Fruit fly (Drosophila melanogaster) whole organism, embryonic: Measurements from ENCODE around the gene CG14442.

Experiments
- Antp ChIP-seq: fragments of 200-800 bp; sonication (Bioruptor generic); optimal IDR thresholded peaks from 3 replicates; lab custom pipeline; 2016; ENCODE audit warnings: missing biosample characterization, missing genetic modification characterization
- Asciz ChIP-seq: fragments of 200-800 bp; sonication (Bioruptor generic); optimal IDR thresholded peaks from 2 replicates; lab custom pipeline; 2017; ENCODE audit warnings: missing biosample characterization, mild to moderate bottlenecking, missing genetic modification characterization, missing genetic modification reagents
- CG1024 ChIP-seq: fragments of 200-800 bp; sonication (Bioruptor generic); IDR thresholded peaks from 2 replicates; pipeline ENCODE4 v1.3.6; 2022; ENCODE audit warnings: missing biosample characterization, missing genetic modification characterization
- CG10274 ChIP-seq: fragments of 200-800 bp; sonication (Bioruptor generic); optimal IDR thresholded peaks from 3 replicates; lab custom pipeline; 2017; ENCODE audit warnings: missing biosample characterization, mild to moderate bottlenecking, missing genetic modification characterization
- CG10366 ChIP-seq: fragments of 200-800 bp; sonication (Bioruptor generic); IDR thresholded peaks from 2 replicates; pipeline ENCODE4 v1.3.6; 2022; ENCODE audit warnings: missing biosample characterization, missing genetic modification characterization
- CG10431 ChIP-seq: fragments of 200-800 bp; sonication (Bioruptor generic); optimal IDR thresholded peaks from 3 replicates; lab custom pipeline; 2018; ENCODE audit warnings: missing biosample characterization, mild to moderate bottlenecking, missing genetic modification characterization
- CG12299 ChIP-seq: fragments of 200-800 bp; sonication (Bioruptor generic); optimal IDR thresholded peaks from 2 replicates; lab custom pipeline; 2018; ENCODE audit warnings: missing biosample characterization, mild to moderate bottlenecking, missing genetic modification characterization
- CG13123 ChIP-seq: fragments of 200-800 bp; sonication (Bioruptor generic); optimal IDR thresholded peaks from 2 replicates; lab custom pipeline; 2016; ENCODE audit warnings: missing biosample characterization, missing genetic modification characterization
- CG14441 ChIP-seq: fragments of 200-800 bp; sonication (Bioruptor generic); IDR thresholded peaks from 2 replicates; pipeline ENCODE4 v1.3.6; 2022; ENCODE audit warnings: missing biosample characterization, missing genetic modification characterization
- CG1602 ChIP-seq: fragments of 200-800 bp; sonication (Bioruptor generic); optimal IDR thresholded peaks from 3 replicates; lab custom pipeline; 2016; ENCODE audit warnings: missing biosample characterization, missing genetic modification characterization
- CG16813 ChIP-seq: fragments of 200-800 bp; sonication (Bioruptor generic); IDR thresholded peaks from 3 replicates; pipeline ENCODE4 v1.3.6; 2022; ENCODE audit warnings: missing biosample characterization, missing genetic modification characterization; ENCODE audit not compliant: partially characterized antibody
- CG17802 ChIP-seq: fragments of 200-800 bp; sonication (Bioruptor generic); optimal IDR thresholded peaks from 2 replicates; lab custom pipeline; 2018; ENCODE audit warnings: missing biosample characterization, mild to moderate bottlenecking, missing genetic modification characterization, moderate library complexity
- CG17829 ChIP-seq: fragments of 200-800 bp; optimal IDR thresholded peaks from 2 replicates; lab custom pipeline; 2019; ENCODE audit warnings: missing biosample characterization, mild to moderate bottlenecking, missing genetic modification characterization, moderate library complexity
- CG18599 ChIP-seq: fragments of 200-800 bp; sonication (Bioruptor generic); optimal IDR thresholded peaks from 3 replicates; lab custom pipeline; 2017; ENCODE audit warnings: missing biosample characterization, missing genetic modification characterization, mild to moderate bottlenecking, moderate library complexity, missing genetic modification reagents
- CG32532 ChIP-seq: fragments of 200-800 bp; sonication (Bioruptor generic); IDR thresholded peaks from 2 replicates; pipeline ENCODE4 v1.3.6; 2022; ENCODE audit warnings: missing biosample characterization, missing genetic modification characterization
- CG34422 ChIP-seq: fragments of 200-800 bp; sonication (Bioruptor generic); IDR thresholded peaks from 3 replicates; pipeline ENCODE4 v1.3.6; 2022; ENCODE audit warnings: missing biosample characterization, missing genetic modification characterization
- CG3726 ChIP-seq: fragments of 200-800 bp; sonication (Bioruptor generic); IDR thresholded peaks from 3 replicates; pipeline ENCODE4, ENCODE4 v1.3.6; 2022; ENCODE audit warnings: missing biosample characterization, missing genetic modification characterization
- CG43689 ChIP-seq: fragments of 200-800 bp; sonication (Bioruptor generic); IDR thresholded peaks from 2 replicates; pipeline ENCODE4 v1.3.6; 2022; ENCODE audit warnings: missing biosample characterization, missing genetic modification characterization
- CG4617 ChIP-seq: fragments of 200-800 bp; sonication (Bioruptor generic); optimal IDR thresholded peaks from 3 replicates; lab custom pipeline; 2016; ENCODE audit warnings: missing biosample characterization, missing genetic modification characterization, borderline replicate concordance
- CG5180 ChIP-seq: fragments of 200-800 bp; sonication (Bioruptor generic); optimal IDR thresholded peaks from 3 replicates; lab custom pipeline; 2017; ENCODE audit warnings: missing biosample characterization, missing genetic modification characterization, mild to moderate bottlenecking, moderate library complexity, missing genetic modification reagents
- CG7357 ChIP-seq: fragments of 200-800 bp; sonication (Bioruptor generic); IDR thresholded peaks from 3 replicates; pipeline ENCODE4 v1.3.6; 2022; ENCODE audit warnings: missing biosample characterization, missing genetic modification characterization
- CG8924 ChIP-seq: fragments of 200-800 bp; optimal IDR thresholded peaks from 3 replicates; lab custom pipeline; 2019; ENCODE audit warnings: missing biosample characterization, mild to moderate bottlenecking, missing genetic modification characterization, moderate library complexity
- CG9727 ChIP-seq: fragments of 200-800 bp; sonication (Bioruptor generic); optimal IDR thresholded peaks from 3 replicates; lab custom pipeline; 2017; ENCODE audit warnings: missing biosample characterization, mild to moderate bottlenecking, missing genetic modification characterization
- CG9797 ChIP-seq: fragments of 200-800 bp; sonication (Bioruptor generic); optimal IDR thresholded peaks from 3 replicates; lab custom pipeline; 2018; ENCODE audit warnings: missing biosample characterization, mild to moderate bottlenecking, missing genetic modification characterization
- Chrac-16 ChIP-seq: fragments of 200-800 bp; sonication (Bioruptor generic); optimal IDR thresholded peaks from 3 replicates; lab custom pipeline; 2016; ENCODE audit warnings: missing biosample characterization, missing genetic modification characterization
- Dip3 ChIP-seq: fragments of 200-800 bp; sonication (Bioruptor generic); optimal IDR thresholded peaks from 3 replicates; lab custom pipeline; 2016; ENCODE audit warnings: missing biosample characterization, missing genetic modification characterization
- Dp ChIP-seq: fragments of 200-800 bp; sonication (Bioruptor generic); optimal IDR thresholded peaks from 2 replicates; lab custom pipeline; 2018; ENCODE audit warnings: missing biosample characterization, mild to moderate bottlenecking, missing genetic modification characterization, moderate library complexity
- Drgx ChIP-seq: fragments of 200-800 bp; sonication (Bioruptor generic); IDR thresholded peaks from 2 replicates; pipeline ENCODE4 v1.3.6; 2022; ENCODE audit warnings: missing biosample characterization, missing genetic modification characterization
- Hr39 ChIP-seq: fragments of >200 bp; optimal IDR thresholded peaks from 2 replicates; lab custom pipeline; 2017
- Lim3 ChIP-seq: fragments of 200-800 bp; sonication (Bioruptor generic); IDR thresholded peaks from 2 replicates; pipeline ENCODE4 v1.3.6; 2022; ENCODE audit warnings: missing biosample characterization, missing genetic modification characterization
- Max ChIP-seq: fragments of 200-800 bp; sonication (Bioruptor generic); optimal IDR thresholded peaks from 2 replicates; lab custom pipeline; 2016; ENCODE audit warnings: missing biosample characterization, mild to moderate bottlenecking, missing genetic modification characterization
- Nf-YB ChIP-seq: fragments of 200-800 bp; sonication (Bioruptor generic); optimal IDR thresholded peaks from 3 replicates; lab custom pipeline; 2019; ENCODE audit warnings: missing biosample characterization, mild to moderate bottlenecking, missing genetic modification characterization, moderate library complexity
- Ravus ChIP-seq: fragments of 200-800 bp; sonication (Bioruptor generic); IDR thresholded peaks from 2 replicates; pipeline ENCODE4 v1.3.6; 2022; ENCODE audit warnings: missing biosample characterization, missing genetic modification characterization
- Rx ChIP-seq: fragments of 200-800 bp; sonication (Bioruptor generic); IDR thresholded peaks from 2 replicates; pipeline ENCODE4 v1.3.6; 2022; ENCODE audit warnings: missing biosample characterization, missing genetic modification characterization
- YL-1 ChIP-seq: fragments of 200-800 bp; sonication (Bioruptor generic); optimal IDR thresholded peaks from 3 replicates; lab custom pipeline; 2017; ENCODE audit warnings: missing biosample characterization, mild to moderate bottlenecking, missing genetic modification characterization
- abd-A ChIP-seq: fragments of 200-800 bp; sonication (Bioruptor generic); optimal IDR thresholded peaks from 3 replicates; lab custom pipeline; 2019; ENCODE audit warnings: missing biosample characterization, mild to moderate bottlenecking, missing genetic modification characterization, moderate library complexity
- az2 ChIP-seq: fragments of 200-800 bp; sonication (Bioruptor generic); optimal IDR thresholded peaks from 3 replicates; lab custom pipeline; 2016; ENCODE audit warnings: missing biosample characterization, missing genetic modification characterization
- ci ChIP-seq: fragments of 200-800 bp; sonication (Bioruptor generic); IDR thresholded peaks from 3 replicates; pipeline ENCODE4 v1.3.6; 2022; ENCODE audit warnings: missing biosample characterization, missing genetic modification characterization
- fd64A ChIP-seq: fragments of 200-800 bp; sonication (Bioruptor generic); optimal IDR thresholded peaks from 3 replicates; lab custom pipeline; 2018; ENCODE audit warnings: missing biosample characterization, mild to moderate bottlenecking, missing genetic modification characterization
- fu2 ChIP-seq: fragments of 200-800 bp; sonication (Bioruptor generic); optimal IDR thresholded peaks from 2 replicates; lab custom pipeline; 2016; ENCODE audit warnings: missing biosample characterization, missing genetic modification characterization
- grau ChIP-seq: fragments of 200-800 bp; optimal IDR thresholded peaks from 3 replicates; lab custom pipeline; 2019; ENCODE audit warnings: missing biosample characterization, mild to moderate bottlenecking, missing genetic modification characterization, moderate library complexity
- nerfin-1 ChIP-seq: fragments of 200-800 bp; sonication (Bioruptor generic); optimal IDR thresholded peaks from 3 replicates; lab custom pipeline; 2019; ENCODE audit warnings: missing biosample characterization, mild to moderate bottlenecking, missing genetic modification characterization, moderate library complexity
- odd ChIP-seq: fragments of 200-800 bp; sonication (Bioruptor generic); optimal IDR thresholded peaks from 2 replicates; lab custom pipeline; 2017; ENCODE audit warnings: missing biosample characterization, mild to moderate bottlenecking, missing genetic modification characterization
- peb ChIP-seq: fragments of 200-800 bp; sonication (Bioruptor generic); IDR thresholded peaks from 2 replicates; pipeline ENCODE4 v1.3.6; 2022; ENCODE audit warnings: missing biosample characterization, missing genetic modification characterization
- ranshi ChIP-seq: fragments of 200-800 bp; sonication (Bioruptor generic); IDR thresholded peaks from 2 replicates; pipeline ENCODE4 v1.3.6; 2022; ENCODE audit warnings: missing biosample characterization, missing genetic modification characterization
- rib ChIP-seq: fragments of 200-800 bp; sonication (Bioruptor generic); IDR thresholded peaks from 2 replicates; pipeline ENCODE4 v1.3.6; 2022; ENCODE audit warnings: missing biosample characterization, missing genetic modification characterization
- run ChIP-seq: fragments of 200-800 bp; sonication (Bioruptor generic); optimal IDR thresholded peaks from 3 replicates; lab custom pipeline; 2018; ENCODE audit warnings: missing biosample characterization, mild to moderate bottlenecking, missing genetic modification characterization
- so ChIP-seq: fragments of 200-800 bp; sonication (Bioruptor generic); IDR thresholded peaks from 3 replicates; pipeline ENCODE4 v1.3.6; 2022; ENCODE audit warnings: missing biosample characterization, missing genetic modification characterization
- toy ChIP-seq: fragments of 200-800 bp; sonication (Bioruptor generic); IDR thresholded peaks from 2 replicates; pipeline ENCODE4 v1.3.6; 2022; ENCODE audit warnings: missing biosample characterization, missing genetic modification characterization
- tx ChIP-seq: fragments of 200-800 bp; sonication (Bioruptor generic); optimal IDR thresholded peaks from 2 replicates; lab custom pipeline; 2016; ENCODE audit warnings: missing biosample characterization, missing genetic modification characterization
- unpg ChIP-seq: fragments of 200-800 bp; sonication (Bioruptor generic); optimal IDR thresholded peaks from 3 replicates; lab custom pipeline; 2018; ENCODE audit warnings: missing biosample characterization, mild to moderate bottlenecking, missing genetic modification characterization, moderate library complexity

The CG14442 gene

DNA sequence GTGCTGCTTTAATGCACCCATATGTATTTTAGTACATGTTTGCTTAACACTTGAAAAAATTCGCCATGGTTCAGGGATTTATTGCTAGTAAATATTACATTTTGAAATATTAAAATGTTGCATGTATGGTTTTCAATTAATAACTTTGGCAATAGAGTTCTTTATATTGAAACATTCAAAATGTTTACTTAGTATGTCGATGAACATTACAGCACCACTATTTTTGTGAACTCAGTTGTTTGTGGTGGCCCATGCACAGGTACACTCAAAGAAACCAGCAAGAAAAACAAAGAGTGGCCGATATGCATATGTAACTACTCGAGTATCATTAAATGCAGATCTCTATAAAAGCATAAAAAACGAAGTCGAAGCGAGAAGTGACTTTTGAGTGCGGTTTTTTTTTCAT, 7.2 kb upstream of the CG14442 start (continued):
- TF ChIP-seq CG32532 (GFP tag; lab: Robert Waterston, UW) = peak; percentile 39; the same call in 1 of the 2 replicates
- peak; percentile 68 for TF ChIP-seq az2 (GFP tag; lab: Kevin White, UChicago)
- TF ChIP-seq CG17802 (tag; lab: Kevin White, UChicago) = peak; percentile 23
- TF ChIP-seq CG10431 (GFP tag; lab: Kevin White, UChicago) = no peak
- 0 out of 2 replicates have a peak, but pooled peaks have one; percentile 15 for TF ChIP-seq CG43689 (GFP tag; lab: Robert Waterston, UW)
- TF ChIP-seq fd64A (GFP tag; lab: Kevin White, UChicago) = peak; percentile 1
- TF ChIP-seq CG13123 (GFP tag; lab: Kevin White, UChicago) = peak; percentile 7
- TF ChIP-seq CG7357 (GFP tag; lab: Robert Waterston, UW) = peak; percentile 61; the same call in 1 of the 3 replicates
- TF ChIP-seq CG17829 (tag; lab: Kevin White, UChicago) = peak; percentile 69
- peak; percentile 35; the same call in 1 of the 3 replicates for TF ChIP-seq CG34422 (GFP tag; lab: Robert Waterston, UW)
- TF ChIP-seq CG14441 (GFP tag; lab: Robert Waterston, UW) = peak; percentile 84
- no peak for TF ChIP-seq Hr39
- no peak for TF ChIP-seq abd-A
- TF ChIP-seq peb (GFP tag; lab: Robert Waterston, UW) = peak; percentile 25; the same call in 1 of the 2 replicates
- peak; percentile 16 for TF ChIP-seq CG12299 (tag; lab: Kevin White, UChicago)
- TF ChIP-seq fu2 (GFP tag; lab: Kevin White, UChicago) = no peak
- peak; percentile 28 for TF ChIP-seq odd (GFP tag; lab: Kevin White, UChicago)
- peak; percentile 88 for TF ChIP-seq Drgx (GFP tag; lab: Robert Waterston, UW)
- no peak for TF ChIP-seq CG16813 (GFP tag; lab: Robert Waterston, UW)
- peak; percentile 46 for TF ChIP-seq CG18599 (GFP tag; lab: Kevin White, UChicago)
- peak; percentile 65 for TF ChIP-seq grau (tag; lab: Kevin White, UChicago)
- TF ChIP-seq ranshi (GFP tag; lab: Robert Waterston, UW) = no peak
- peak; percentile 4 for TF ChIP-seq tx (GFP tag; lab: Kevin White, UChicago)
- TF ChIP-seq Ravus (GFP tag; lab: Robert Waterston, UW) = no peak
- peak; percentile 77 for TF ChIP-seq Asciz (GFP tag; lab: Kevin White, UChicago)
- TF ChIP-seq Nf-YB (GFP tag; lab: Kevin White, UChicago) = peak; percentile 32
- TF ChIP-seq Chrac-16 = peak; percentile 17
- peak; percentile 52; the same call in 1 of the 3 replicates for TF ChIP-seq ci (GFP tag; lab: Robert Waterston, UW)
- TF ChIP-seq rib = no peak
- peak; percentile 52 for TF ChIP-seq CG9727 (GFP tag; lab: Kevin White, UChicago)
- peak; percentile 70; the same call in 1 of the 3 replicates for TF ChIP-seq so (GFP tag; lab: Robert Waterston, UW)
- 0 out of 2 replicates have a peak, but pooled peaks have one; percentile 19 for TF ChIP-seq CG1024 (GFP tag; lab: Robert Waterston, UW)
- peak; percentile 65 for TF ChIP-seq CG10366 (GFP tag; lab: Robert Waterston, UW)
- TF ChIP-seq Max (GFP tag; lab: Kevin White, UChicago) = peak; percentile 33
- TF ChIP-seq run (tag; lab: Kevin White, UChicago) = peak; percentile 54
- TF ChIP-seq CG9797 (GFP tag; lab: Kevin White, UChicago) = no peak
- TF ChIP-seq Lim3 (GFP tag; lab: Robert Waterston, UW) = 0 out of 2 replicates have a peak, but pooled peaks have one; percentile 30
- TF ChIP-seq Dp = no peak
- TF ChIP-seq nerfin-1 (tag; lab: Kevin White, UChicago) = peak; percentile 75
- no peak for TF ChIP-seq YL-1
- no peak for TF ChIP-seq CG10274 (GFP tag; lab: Kevin White, UChicago)
- TF ChIP-seq CG8924 (tag; lab: Kevin White, UChicago) = peak; percentile 59
- no peak for TF ChIP-seq CG4617 (GFP tag; lab: Kevin White, UChicago)
- TF ChIP-seq unpg (GFP tag; lab: Kevin White, UChicago) = peak; percentile 72
- TF ChIP-seq CG3726 (GFP tag; lab: Robert Waterston, UW) = 0 out of 3 replicates have a peak, but pooled peaks have one; percentile 61
- peak; percentile 27 for TF ChIP-seq Antp (GFP tag; lab: Kevin White, UChicago)
- TF ChIP-seq CG1602 (GFP tag; lab: Kevin White, UChicago) = peak; percentile 48
- TF ChIP-seq Rx (GFP tag; lab: Robert Waterston, UW) = peak; percentile 58; the same call in 1 of the 2 replicates
- no peak for TF ChIP-seq toy (GFP tag; lab: Robert Waterston, UW)
- peak; percentile 66 for TF ChIP-seq CG5180 (GFP tag; lab: Kevin White, UChicago)
- TF ChIP-seq Dip3 = no peak
